Worm (Caenorhabditis elegans) whole organism, L4/young adult: Measurements from ENCODE around the gene C35B1.5.

ENCODE experiments used
- W03F9.2 ChIP-seq: fragments of 150-350 bp; optimal IDR thresholded peaks from 2 replicates; lab custom pipeline; 2014; ENCODE audit warnings: missing biosample characterization, missing genetic modification characterization
- him-1 ChIP-seq: sonication (generic microtip); optimal IDR thresholded peaks from 2 replicates; lab custom pipeline; 2016; ENCODE audit warnings: missing genotype, missing genetic modification reagents, missing genetic modification characterization, missing compliant biosample characterization

ce11 chrIV:4115634-4116033, 31.6 kb upstream of the C35B1.5 start, which contains the start of the genes F49F1.4 and F49F1.2:
- TF ChIP-seq him-1 (no peak), W03F9.2 (tag; lab: Kevin White, UChicago) (no peak)
